Worm (Caenorhabditis elegans) whole organism, young adult: ENCODE results near the gene hoe-1.

Experiments used
- C06A6.2 ChIP-seq: fragments of 200-800 bp; sonication (Bioruptor generic); conservative IDR thresholded peaks from 2 replicates; pipeline ENCODE4 v1.3.6; 2022; ENCODE audit warnings: missing genetic modification characterization, missing compliant biosample characterization
- C17E4.6 ChIP-seq: fragments of 200-800 bp; sonication (Bioruptor generic); IDR thresholded peaks from 2 replicates; pipeline ENCODE4 v1.3.6; 2022; ENCODE audit warnings: missing genetic modification reagents, missing genetic modification characterization, missing compliant biosample characterization
- D2030.7 ChIP-seq: fragments of 200-800 bp; sonication (Bioruptor generic); IDR thresholded peaks from 2 replicates; pipeline ENCODE4 v1.3.6; 2022; ENCODE audit warnings: missing genetic modification reagents, missing genetic modification characterization, missing compliant biosample characterization
- F33H1.4 ChIP-seq: fragments of 200-800 bp; sonication (Bioruptor generic); IDR thresholded peaks from 2 replicates; pipeline ENCODE4 v1.3.6; 2022; ENCODE audit warnings: missing genetic modification reagents, missing genetic modification characterization, missing compliant biosample characterization
- F49E8.2 ChIP-seq: sonication (generic microtip); optimal IDR thresholded peaks from 3 replicates; lab custom pipeline; 2017; ENCODE audit warnings: missing genetic modification characterization, mild to moderate bottlenecking, missing compliant biosample characterization, antibody characterized with exemption, moderate library complexity; ENCODE audit not compliant: insufficient read depth
- K11D2.4 ChIP-seq: fragments of 200-800 bp; sonication (Bioruptor generic); IDR thresholded peaks from 2 replicates; pipeline ENCODE4 v1.3.6; 2022; ENCODE audit warnings: missing genetic modification reagents, missing genetic modification characterization, missing compliant biosample characterization
- Y53G8AR.9 ChIP-seq: fragments of 200-800 bp; sonication (Bioruptor generic); conservative IDR thresholded peaks from 2 replicates; pipeline ENCODE4 v1.3.6; 2022; ENCODE audit warnings: missing genetic modification reagents, missing genetic modification characterization, missing compliant biosample characterization
- Y79H2A.3 ChIP-seq: fragments of 200-800 bp; sonication (Bioruptor generic); conservative IDR thresholded peaks from 2 replicates; pipeline ENCODE4 v1.3.6; 2022; ENCODE audit warnings: missing genetic modification reagents, missing genetic modification characterization, missing compliant biosample characterization
- akir-1 ChIP-seq: fragments of 200-800 bp; sonication (Bioruptor generic); optimal IDR thresholded peaks from 2 replicates; lab custom pipeline; 2018; ENCODE audit warnings: mild to moderate bottlenecking, missing genetic modification characterization, moderate library complexity, missing compliant biosample characterization
- aptf-3 ChIP-seq: fragments of 200-800 bp; sonication (Bioruptor generic); IDR thresholded peaks from 2 replicates; pipeline ENCODE4 v1.3.6; 2022; ENCODE audit warnings: missing genetic modification characterization, missing compliant biosample characterization
- attf-3 ChIP-seq: fragments of 200-800 bp; sonication (Bioruptor generic); conservative IDR thresholded peaks from 2 replicates; pipeline ENCODE4 v1.3.6; 2022; ENCODE audit warnings: missing genetic modification reagents, missing genetic modification characterization, missing compliant biosample characterization
- attf-5 ChIP-seq: fragments of 200-800 bp; sonication (Bioruptor generic); optimal IDR thresholded peaks from 2 replicates; lab custom pipeline; 2018; ENCODE audit warnings: mild to moderate bottlenecking, missing genetic modification characterization, missing compliant biosample characterization
- bed-1 ChIP-seq: fragments of 200-800 bp; sonication (Bioruptor generic); IDR thresholded peaks from 2 replicates; pipeline ENCODE4 v1.3.6; 2022; ENCODE audit warnings: missing genetic modification reagents, missing genetic modification characterization, missing compliant biosample characterization
- bed-2 ChIP-seq: fragments of 200-800 bp; sonication (Bioruptor generic); IDR thresholded peaks from 2 replicates; pipeline ENCODE4 v1.3.6; 2022; ENCODE audit warnings: missing genetic modification reagents, missing genetic modification characterization, missing compliant biosample characterization
- ceh-100 ChIP-seq: fragments of 200-800 bp; sonication (Bioruptor generic); IDR thresholded peaks from 2 replicates; pipeline ENCODE4 v1.3.6; 2022; ENCODE audit warnings: missing genetic modification reagents, missing genetic modification characterization, missing compliant biosample characterization
- ceh-27 ChIP-seq: fragments of 200-800 bp; sonication (Bioruptor generic); optimal IDR thresholded peaks from 2 replicates; lab custom pipeline; 2018; ENCODE audit warnings: mild to moderate bottlenecking, missing genetic modification characterization, moderate library complexity, missing compliant biosample characterization
- ceh-91 ChIP-seq: fragments of 200-800 bp; sonication (Bioruptor generic); IDR thresholded peaks from 2 replicates; pipeline ENCODE4 v1.3.6; 2022; ENCODE audit warnings: missing genetic modification reagents, missing genetic modification characterization, missing compliant biosample characterization
- egrh-3 ChIP-seq: fragments of 200-800 bp; sonication (Bioruptor generic); IDR thresholded peaks from 2 replicates; pipeline ENCODE4 v1.3.6; 2022; ENCODE audit warnings: missing genetic modification reagents, missing genetic modification characterization, missing compliant biosample characterization
- ekl-4 ChIP-seq: fragments of 200-800 bp; sonication (Bioruptor generic); IDR thresholded peaks from 2 replicates; pipeline ENCODE4 v1.3.6; 2022; ENCODE audit warnings: missing genetic modification reagents, missing genetic modification characterization, missing compliant biosample characterization
- ets-4 ChIP-seq: fragments of 200-800 bp; sonication (Bioruptor generic); optimal IDR thresholded peaks from 2 replicates; lab custom pipeline; 2018; ENCODE audit warnings: mild to moderate bottlenecking, missing genetic modification characterization, missing compliant biosample characterization
- him-1 ChIP-seq: sonication (generic microtip); optimal IDR thresholded peaks from 2 replicates; lab custom pipeline; 2016; ENCODE audit warnings: missing genotype, missing genetic modification reagents, missing genetic modification characterization, missing compliant biosample characterization
- hmg-1.2 ChIP-seq: fragments of 200-800 bp; sonication (Bioruptor generic); IDR thresholded peaks from 2 replicates; pipeline ENCODE4 v1.3.6; 2022; ENCODE audit warnings: missing genetic modification reagents, missing genetic modification characterization, missing compliant biosample characterization
- hmg-20 ChIP-seq: fragments of 200-800 bp; sonication (Bioruptor generic); IDR thresholded peaks from 2 replicates; pipeline ENCODE4 v1.3.6; 2022; ENCODE audit warnings: missing genetic modification reagents, missing genetic modification characterization, missing compliant biosample characterization
- hsf-1 ChIP-seq: fragments of 200-800 bp; sonication (Bioruptor generic); IDR thresholded peaks from 2 replicates; pipeline ENCODE4 v1.3.6; 2022; ENCODE audit warnings: missing genetic modification reagents, missing genetic modification characterization, missing compliant biosample characterization
- lag-1 ChIP-seq: fragments of 200-800 bp; sonication (Bioruptor generic); IDR thresholded peaks from 2 replicates; pipeline ENCODE4 v1.3.6; 2022; ENCODE audit warnings: missing genetic modification reagents, missing genetic modification characterization, missing compliant biosample characterization
- let-526 ChIP-seq: fragments of 200-800 bp; sonication (Bioruptor generic); IDR thresholded peaks from 2 replicates; pipeline ENCODE4 v1.3.6; 2022; ENCODE audit warnings: missing genetic modification reagents, missing genetic modification characterization, missing compliant biosample characterization
- let-607 ChIP-seq, 2 experiments: fragments of 200-800 bp in 1 of 2; sonication (Bioruptor generic) in 1 of 2; sonication (generic microtip) in 1 of 2; optimal IDR thresholded peaks; 2 replicates each; lab custom pipeline; 2016 to 2018; ENCODE audit warnings: mild to moderate bottlenecking in 2 of 2, missing compliant biosample characterization in 2 of 2, missing genetic modification characterization in 2 of 2, moderate library complexity in 2 of 2, missing genotype in 1 of 2
- lin-54 ChIP-seq: fragments of 200-800 bp; sonication (Bioruptor generic); optimal IDR thresholded peaks from 2 replicates; lab custom pipeline; 2018; ENCODE audit warnings: mild to moderate bottlenecking, missing genetic modification characterization, missing compliant biosample characterization
- lsl-1 ChIP-seq: fragments of 200-800 bp; sonication (Bioruptor generic); optimal IDR thresholded peaks from 2 replicates; lab custom pipeline; 2018; ENCODE audit warnings: mild to moderate bottlenecking, missing genetic modification characterization, moderate library complexity, missing compliant biosample characterization
- madf-6 ChIP-seq: fragments of 200-800 bp; sonication (Bioruptor generic); IDR thresholded peaks from 2 replicates; pipeline ENCODE4 v1.3.6; 2022; ENCODE audit warnings: missing genetic modification reagents, missing genetic modification characterization, missing compliant biosample characterization
- mcd-1 ChIP-seq: fragments of 200-800 bp; sonication (Bioruptor generic); IDR thresholded peaks from 2 replicates; pipeline ENCODE4 v1.3.6; 2022; ENCODE audit warnings: missing genetic modification reagents, missing genetic modification characterization, missing compliant biosample characterization
- mel-28 ChIP-seq: sonication (generic microtip); optimal IDR thresholded peaks from 2 replicates; lab custom pipeline; 2016; ENCODE audit warnings: borderline replicate concordance, mild to moderate bottlenecking, missing genetic modification characterization, missing compliant biosample characterization
- nfyb-1 ChIP-seq: fragments of 200-800 bp; sonication (Bioruptor generic); IDR thresholded peaks from 2 replicates; pipeline ENCODE4 v1.3.6; 2022; ENCODE audit warnings: missing genetic modification reagents, missing genetic modification characterization, missing compliant biosample characterization
- nhr-120 ChIP-seq: fragments of 200-800 bp; sonication (Bioruptor generic); IDR thresholded peaks from 2 replicates; pipeline ENCODE4 v1.3.6; 2022; ENCODE audit warnings: missing genetic modification characterization, missing compliant biosample characterization
- nhr-27 ChIP-seq: fragments of 200-800 bp; sonication (Bioruptor generic); optimal IDR thresholded peaks from 2 replicates; lab custom pipeline; 2018; ENCODE audit warnings: mild to moderate bottlenecking, missing genetic modification characterization, moderate library complexity, missing compliant biosample characterization
- pbrm-1 ChIP-seq: fragments of 200-800 bp; sonication (Bioruptor generic); IDR thresholded peaks from 2 replicates; pipeline ENCODE4 v1.3.6; 2022; ENCODE audit warnings: missing genetic modification reagents, missing genetic modification characterization, missing compliant biosample characterization
- rcor-1 ChIP-seq: fragments of 200-800 bp; sonication (Bioruptor generic); IDR thresholded peaks from 2 replicates; pipeline ENCODE4 v1.3.6; 2022; ENCODE audit warnings: missing genetic modification reagents, missing genetic modification characterization, missing compliant biosample characterization
- rec-8 ChIP-seq, 2 experiments: sonication (generic microtip); optimal IDR thresholded peaks; 2 replicates each; lab custom pipeline; 2016; ENCODE audit warnings: mild to moderate bottlenecking in 2 of 2, missing genetic modification characterization in 2 of 2, missing genetic modification reagents in 2 of 2, missing genotype in 2 of 2, missing biosample characterization in 1 of 2, missing compliant biosample characterization in 1 of 2, moderate library complexity in 1 of 2
- repo-1 ChIP-seq: sonication (generic microtip); optimal IDR thresholded peaks from 2 replicates; lab custom pipeline; 2017; ENCODE audit warnings: mild to moderate bottlenecking, missing genetic modification characterization, missing compliant biosample characterization
- snpc-3.4 ChIP-seq: sonication (generic microtip); optimal IDR thresholded peaks from 2 replicates; lab custom pipeline; 2017; ENCODE audit warnings: missing genetic modification characterization, mild to moderate bottlenecking, missing compliant biosample characterization, antibody characterized with exemption, moderate library complexity, missing genotype, missing genetic modification reagents
- xnd-1 ChIP-seq: sonication (generic microtip); optimal IDR thresholded peaks from 2 replicates; lab custom pipeline; 2016; ENCODE audit warnings: missing genotype, missing genetic modification reagents, missing genetic modification characterization, missing compliant biosample characterization
- ztf-6 ChIP-seq: fragments of 200-800 bp; sonication (Bioruptor generic); IDR thresholded peaks from 2 replicates; pipeline ENCODE4 v1.3.6; 2022; ENCODE audit warnings: missing genetic modification reagents, missing genetic modification characterization, missing compliant biosample characterization

The hoe-1 gene

DNA sequence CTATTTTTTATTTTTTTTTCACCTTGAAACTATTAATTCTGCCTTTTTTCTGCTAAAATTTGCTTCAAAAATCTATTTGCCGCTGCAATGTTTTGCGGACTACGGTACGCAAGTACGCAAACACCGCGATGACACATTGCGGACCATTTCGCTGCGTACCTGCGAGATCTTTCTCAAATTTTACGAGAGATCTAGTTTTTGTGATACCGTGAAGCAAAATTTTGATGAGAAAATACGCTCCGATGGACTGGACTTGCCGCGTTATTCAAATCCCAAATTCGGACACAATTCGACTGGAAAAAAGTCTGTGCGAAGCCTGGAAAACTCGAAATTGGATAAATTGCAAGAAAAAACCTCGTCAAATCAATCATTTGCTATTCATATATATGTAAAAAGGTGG is 23.5 kb downstream of the hoe-1 start (continued):
- TF ChIP-seq bed-1 (GFP tag; lab: Robert Waterston, UW), result peak; percentile 95
- TF ChIP-seq hmg-1.2 (GFP tag; lab: Robert Waterston, UW), result peak; percentile 98
- TF ChIP-seq rcor-1 (GFP tag; lab: Robert Waterston, UW), result peak; percentile 89
- 0 out of 2 replicates have a peak, but pooled peaks have one; percentile 17 for TF ChIP-seq aptf-3
- peak; percentile 44 for TF ChIP-seq madf-6 (GFP tag; lab: Robert Waterston, UW)
- peak; percentile 80 for TF ChIP-seq C17E4.6 (GFP tag; lab: Robert Waterston, UW)
- TF ChIP-seq ekl-4, result peak; percentile 89
- TF ChIP-seq let-607 (tag; optimal IDR thresholded peaks at IDR 0.05; lab: Kevin White, UChicago), result peak in 1 of 2 experiments; percentile 28
- TF ChIP-seq egrh-3 (GFP tag; lab: Robert Waterston, UW), result peak; percentile 63
- TF ChIP-seq lin-54, result peak; percentile 67
- peak; percentile 94 for TF ChIP-seq Y53G8AR.9
- peak; percentile 90 for TF ChIP-seq ceh-91
- peak; percentile 66; the same call in 1 of the 2 replicates for TF ChIP-seq hmg-20 (GFP tag; lab: Robert Waterston, UW)
- TF ChIP-seq ceh-100 (GFP tag; lab: Robert Waterston, UW), result peak; percentile 88
- peak; percentile 93 for TF ChIP-seq bed-2 (GFP tag; lab: Robert Waterston, UW)
- TF ChIP-seq hsf-1 (GFP tag; lab: Robert Waterston, UW), result peak; percentile 78
- TF ChIP-seq let-526 (GFP tag; lab: Robert Waterston, UW), result peak; percentile 89
- peak; percentile 12 for TF ChIP-seq lsl-1
- TF ChIP-seq C06A6.2 (GFP tag; lab: Robert Waterston, UW), result peak; percentile 91
- peak; percentile 86 for TF ChIP-seq ztf-6 (GFP tag; lab: Robert Waterston, UW)
- TF ChIP-seq nhr-120 (GFP tag; lab: Robert Waterston, UW), result 0 out of 2 replicates have a peak, but pooled peaks have one; percentile 78

DNA sequence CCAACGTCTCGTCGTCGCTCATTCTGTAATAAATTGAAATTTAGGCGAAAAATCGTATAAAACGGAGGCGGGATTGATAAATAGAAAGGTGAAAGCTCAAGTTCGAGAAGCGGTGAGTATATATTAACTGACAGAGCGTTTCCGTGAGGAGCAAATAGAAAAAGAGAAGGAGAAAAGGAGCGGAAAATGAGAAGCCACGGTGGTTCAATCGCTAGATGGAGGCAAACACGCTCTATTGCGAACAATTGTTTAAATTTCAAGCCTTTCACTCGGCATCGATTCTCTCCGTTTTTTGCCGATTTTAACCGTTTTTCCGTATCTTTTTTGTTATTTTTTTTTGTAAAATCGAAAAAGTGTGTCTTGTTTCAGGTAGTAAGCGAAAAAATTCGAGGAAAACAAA is 28.3 kb downstream of the hoe-1 start, which contains the start of gene miro-1:
TSS of gene miro-1 (minus strand) at position 23 of the 400 bp plus-strand sequence.
- TF ChIP-seq mcd-1 (GFP tag; lab: Robert Waterston, UW), result peak; percentile 76
- TF ChIP-seq hmg-1.2 (GFP tag; lab: Robert Waterston, UW), result peak; percentile 33; the same call in 1 of the 2 replicates

DNA sequence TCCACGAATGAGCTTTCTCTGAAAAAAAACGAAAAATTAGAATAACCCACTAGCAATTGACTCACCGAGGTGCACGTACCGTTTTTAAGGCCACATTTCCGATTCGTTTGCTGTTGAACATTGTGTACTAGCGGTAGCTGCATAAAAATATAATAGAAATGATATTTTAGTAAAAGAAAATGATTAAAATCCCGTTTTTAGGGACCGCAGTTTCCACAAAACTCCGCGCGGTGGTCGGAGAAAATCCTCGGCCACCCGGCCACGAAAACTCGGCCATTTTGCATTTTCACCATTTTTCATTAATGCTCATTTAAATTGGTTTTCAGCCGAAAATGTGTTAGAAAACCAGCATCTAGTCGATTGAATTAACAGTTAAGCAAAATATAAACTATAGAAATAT is 31.7 kb downstream of the hoe-1 start, which contains the start of gene yars-2:
TSS of gene yars-2 (minus strand) at position 249 of the 400 bp plus-strand sequence.
- TF ChIP-seq ztf-6 (GFP tag; lab: Robert Waterston, UW) (0 out of 2 replicates have a peak, but pooled peaks have one; percentile 41), let-607 (tag; optimal IDR thresholded peaks at IDR 0.05; lab: Kevin White, UChicago) (peak in 1 of 2 experiments; percentile 13), D2030.7 (GFP tag; lab: Robert Waterston, UW) (no peak), lag-1 (no peak), attf-3 (GFP tag; lab: Robert Waterston, UW) (no peak), F49E8.2 (tag; lab: Kevin White, UChicago) (no peak), ceh-100 (GFP tag; lab: Robert Waterston, UW) (no peak), xnd-1 (tag; lab: Kevin White, UChicago) (no peak), let-526 (GFP tag; lab: Robert Waterston, UW) (no peak), attf-5 (GFP tag; lab: Kevin White, UChicago) (peak; percentile 25), mel-28 (tag; lab: Kevin White, UChicago) (no peak), snpc-3.4 (tag; lab: Kevin White, UChicago) (no peak), hmg-1.2 (GFP tag; lab: Robert Waterston, UW) (peak; percentile 35; the same call in 1 of the 2 replicates), F33H1.4 (GFP tag; lab: Robert Waterston, UW) (no peak), repo-1 (tag; lab: Kevin White, UChicago) (no peak), Y79H2A.3 (no peak), K11D2.4 (GFP tag; lab: Robert Waterston, UW) (0 out of 2 replicates have a peak, but pooled peaks have one; percentile 41), hsf-1 (GFP tag; lab: Robert Waterston, UW) (0 out of 2 replicates have a peak, but pooled peaks have one; percentile 34), nhr-27 (tag; lab: Kevin White, UChicago) (no peak), pbrm-1 (GFP tag; lab: Robert Waterston, UW) (no peak), ets-4 (GFP tag; lab: Kevin White, UChicago) (no peak), him-1 (no peak), akir-1 (no peak), hmg-20 (GFP tag; lab: Robert Waterston, UW) (no peak), nfyb-1 (no peak), ceh-27 (GFP tag; lab: Kevin White, UChicago) (no peak), rec-8 (tag; optimal IDR thresholded peaks at IDR 0.05; lab: Kevin White, UChicago) (peak in 1 of 2 experiments; percentile 33), lsl-1 (peak; percentile 27)
